Fruit fly (Drosophila melanogaster): ENCODE data around the gene CG4951.

CG4951 gene

dm6 chr3R:27916355-27917019, 37.4 kb downstream of the CG4951 start, which contains the start of the genes CG5003 and mRpS22:
TSS of gene CG5003 (minus strand) at chr3R:27916516.
TSS of gene mRpS22 (plus strand) at chr3R:27916908.
- TF ChIP-seq Jra (GFP tag; optimal IDR thresholded peaks at IDR 0.05): no peak
- TF ChIP-seq Myc (optimal IDR thresholded peaks at IDR 0.05): peak; percentile 38
- peak; percentile 58 for TF ChIP-seq rgr (GFP tag; optimal IDR thresholded peaks at IDR 0.05)
- TF ChIP-seq woc (GFP tag; optimal IDR thresholded peaks at IDR 0.05): peak; percentile 43
- no peak for TF ChIP-seq CrebA (GFP tag; optimal IDR thresholded peaks at IDR 0.05; ENCODE audit: borderline replicate concordance)
- TF ChIP-seq lola (GFP tag; optimal IDR thresholded peaks at IDR 0.05): no peak
- no peak for TF ChIP-seq Dfd (GFP tag; optimal IDR thresholded peaks at IDR 0.05)
- TF ChIP-seq CG9705 (GFP tag; optimal IDR thresholded peaks at IDR 0.05): no peak
- peak; percentile 64 for TF ChIP-seq h (GFP tag; optimal IDR thresholded peaks at IDR 0.05)
- no peak for TF ChIP-seq ey (GFP tag; optimal IDR thresholded peaks at IDR 0.05)
- TF ChIP-seq br (GFP tag; optimal IDR thresholded peaks at IDR 0.05): no peak
- TF ChIP-seq Sp1 (GFP tag; optimal IDR thresholded peaks at IDR 0.05): peak; percentile 61
- TF ChIP-seq dmrt93B (GFP tag; optimal IDR thresholded peaks at IDR 0.05): peak; percentile 57
- TF ChIP-seq CG32264 (GFP tag; optimal IDR thresholded peaks at IDR 0.05): no peak
- TF ChIP-seq fru (GFP tag; optimal IDR thresholded peaks at IDR 0.05): peak; percentile 44
- no peak for TF ChIP-seq tai (GFP tag; optimal IDR thresholded peaks at IDR 0.05)
- TF ChIP-seq sv (GFP tag; optimal IDR thresholded peaks at IDR 0.05): no peak
- TF ChIP-seq usp (GFP tag; optimal IDR thresholded peaks at IDR 0.05): no peak
- peak; percentile 53 for TF ChIP-seq OdsH (GFP tag; optimal IDR thresholded peaks at IDR 0.05)
- TF ChIP-seq psq (GFP tag; optimal IDR thresholded peaks at IDR 0.05): peak; percentile 51
- TF ChIP-seq N (GFP tag; optimal IDR thresholded peaks at IDR 0.05): no peak
- no peak for TF ChIP-seq Hr78 (GFP tag; optimal IDR thresholded peaks at IDR 0.05)
- TF ChIP-seq Mio (GFP tag; optimal IDR thresholded peaks at IDR 0.05): no peak
- no peak for TF ChIP-seq dsf (GFP tag; optimal IDR thresholded peaks at IDR 0.05; ENCODE audit: borderline replicate concordance)
- TF ChIP-seq foxo (GFP tag; optimal IDR thresholded peaks at IDR 0.05): peak in 1 of 2 experiments; percentile 77
- no peak for TF ChIP-seq Dif (GFP tag; optimal IDR thresholded peaks at IDR 0.05; ENCODE audit: partially characterized antibody)
- TF ChIP-seq jim (GFP tag; optimal IDR thresholded peaks at IDR 0.05): no peak
- TF ChIP-seq HLH106 (tag; optimal IDR thresholded peaks at IDR 0.05): peak; percentile 75
- TF ChIP-seq Vsx2 (GFP tag; optimal IDR thresholded peaks at IDR 0.05; ENCODE audit: partially characterized antibody): no peak
- peak; percentile 33 for TF ChIP-seq sage (GFP tag; optimal IDR thresholded peaks at IDR 0.05)
- TF ChIP-seq Hnf4 (GFP tag; optimal IDR thresholded peaks at IDR 0.05): no peak
- no peak for TF ChIP-seq Rel (GFP tag; optimal IDR thresholded peaks at IDR 0.05)
- no peak for TF ChIP-seq Rel (tag; optimal IDR thresholded peaks at IDR 0.05)
- TF ChIP-seq Hr83 (GFP tag; optimal IDR thresholded peaks at IDR 0.05; ENCODE audit: poor library complexity, severe bottlenecking): peak; percentile 29
- TF ChIP-seq pan (optimal IDR thresholded peaks at IDR 0.05): no peak
- TF ChIP-seq brk (GFP tag; optimal IDR thresholded peaks at IDR 0.05): no peak
- no peak for TF ChIP-seq Abd-B (GFP tag; optimal IDR thresholded peaks at IDR 0.05)
- no peak for TF ChIP-seq GATAd (GFP tag; optimal IDR thresholded peaks at IDR 0.05)
- no peak for TF ChIP-seq dl (GFP tag; optimal IDR thresholded peaks at IDR 0.05; ENCODE audit: insufficient read depth in 1 of 2, partially characterized antibody in 2 of 2)

- no peak for TF ChIP-seq Rel (GFP tag; optimal IDR thresholded peaks at IDR 0.05)
- no peak for TF ChIP-seq Rel (tag; optimal IDR thresholded peaks at IDR 0.05)
- no peak for TF ChIP-seq Dif (GFP tag; optimal IDR thresholded peaks at IDR 0.05; ENCODE audit: partially characterized antibody)
- no peak for TF ChIP-seq CG32264 (GFP tag; optimal IDR thresholded peaks at IDR 0.05)
- TF ChIP-seq Abd-B (GFP tag; optimal IDR thresholded peaks at IDR 0.05): no peak
- TF ChIP-seq pan (optimal IDR thresholded peaks at IDR 0.05): no peak
- TF ChIP-seq Myc (optimal IDR thresholded peaks at IDR 0.05): no peak
- TF ChIP-seq ey (GFP tag; optimal IDR thresholded peaks at IDR 0.05): no peak
- TF ChIP-seq sage (GFP tag; optimal IDR thresholded peaks at IDR 0.05): no peak
- no peak for TF ChIP-seq Mio (GFP tag; optimal IDR thresholded peaks at IDR 0.05)
Observed at dm6 chr3R:27912147-27912546, 41.8 kb downstream of the CG4951 start, which contains the start of gene mil. TSS of gene mil (plus strand) at chr3R:27912447.

Measured in whole organism, wandering third instar larva.